Worm (Caenorhabditis elegans): Measurements from ENCODE around the gene C49C3.8.

C49C3.8 gene

ce11 chrIV:17367294-17367693 lies 32.3 kb downstream of the C49C3.8 start, which contains the start of gene zipt-17:
Gene zipt-17, minus strand, starts transcription at chrIV:17367394.
- TF ChIP-seq nhr-111 (GFP tag; optimal IDR thresholded peaks at IDR 0.05), result no peak
- TF ChIP-seq Y48G9A.11 (GFP tag; IDR thresholded peaks at IDR 0.05), result no peak
- TF ChIP-seq unc-130 (GFP tag; optimal IDR thresholded peaks at IDR 0.05), result no peak
- no peak for TF ChIP-seq nhr-25 (tag; optimal IDR thresholded peaks at IDR 0.05; ENCODE audit: borderline replicate concordance, insufficient read depth)

- no peak for TF ChIP-seq zip-11 (GFP tag; IDR thresholded peaks at IDR 0.05)
- no peak for TF ChIP-seq T26A8.4 (GFP tag; IDR thresholded peaks at IDR 0.05)
- TF ChIP-seq ces-1 (GFP tag; optimal IDR thresholded peaks at IDR 0.05), result no peak
- no peak for TF ChIP-seq lin-29 (GFP tag; IDR thresholded peaks at IDR 0.05)
- no peak for TF ChIP-seq D1046.2 (GFP tag; IDR thresholded peaks at IDR 0.05)
- TF ChIP-seq lim-7 (GFP tag; IDR thresholded peaks at IDR 0.05), result no peak
- TF ChIP-seq ceh-82 (tag; optimal IDR thresholded peaks at IDR 0.05), result no peak
- TF ChIP-seq nhr-41 (GFP tag; IDR thresholded peaks at IDR 0.05), result no peak
- TF ChIP-seq ceh-32 (tag; optimal IDR thresholded peaks at IDR 0.05; ENCODE audit: poor library complexity), result no peak
- no peak for TF ChIP-seq Y48G9A.11 (GFP tag; IDR thresholded peaks at IDR 0.05)
- no peak for TF ChIP-seq egl-43 (GFP tag; IDR thresholded peaks at IDR 0.05)
- TF ChIP-seq F44E2.7 (GFP tag; IDR thresholded peaks at IDR 0.05), result no peak
- TF ChIP-seq dmd-8 (GFP tag; IDR thresholded peaks at IDR 0.05), result no peak
- TF ChIP-seq F10B5.3 (tag; optimal IDR thresholded peaks at IDR 0.05), result no peak
- TF ChIP-seq duxl-1 (tag; optimal IDR thresholded peaks at IDR 0.05; ENCODE audit: poor library complexity), result no peak
- TF ChIP-seq dmd-9 (GFP tag; IDR thresholded peaks at IDR 0.05), result no peak
These were observed 33.3 kb downstream of the C49C3.8 start, which contains the start of gene trh-1 for ce11 chrIV:17368292-17368691. Gene trh-1, plus strand, starts transcription at chrIV:17368592.

- TF ChIP-seq F10B5.3 (tag; optimal IDR thresholded peaks at IDR 0.05) (no peak), D1046.2 (GFP tag; IDR thresholded peaks at IDR 0.05) (no peak), saeg-2 (GFP tag; IDR thresholded peaks at IDR 0.05) (no peak), Y5F2A.4 (GFP tag; optimal IDR thresholded peaks at IDR 0.05) (no peak), nhr-77 (tag; optimal IDR thresholded peaks at IDR 0.05) (no peak), zag-1 (tag; optimal IDR thresholded peaks at IDR 0.05) (no peak), F26F4.8 (GFP tag; conservative IDR thresholded peaks at IDR 0.05) (no peak), dmd-6 (GFP tag; IDR thresholded peaks at IDR 0.05) (no peak), nhr-10 (tag; optimal IDR thresholded peaks at IDR 0.05) (no peak), vab-7 (GFP tag; IDR thresholded peaks at IDR 0.05) (no peak), madf-5 (GFP tag; IDR thresholded peaks at IDR 0.05) (no peak), mes-2 (tag; optimal IDR thresholded peaks at IDR 0.05; ENCODE audit: poor library complexity, severe bottlenecking) (no peak), tag-97 (GFP tag; IDR thresholded peaks at IDR 0.05) (no peak)
These were observed 36.5 kb downstream of the C49C3.8 start, which contains the start of gene C30H6.5 for ce11 chrIV:17371469-17371868. Gene C30H6.5, plus strand, starts transcription at chrIV:17371769.

ce11 chrIV:17376127-17376526 lies 41.1 kb downstream of the C49C3.8 start, which contains the start of gene haf-1:
Gene haf-1, plus strand, starts transcription at chrIV:17376427.
- TF ChIP-seq aly-2 (tag; optimal IDR thresholded peaks at IDR 0.05) (no peak), Y105C5A.15 (GFP tag; IDR thresholded peaks at IDR 0.05) (no peak), madf-9 (GFP tag; conservative IDR thresholded peaks at IDR 0.05) (no peak), ztf-11 (tag; optimal IDR thresholded peaks at IDR 0.05) (no peak), daf-16 (GFP tag; optimal IDR thresholded peaks at IDR 0.05) (no peak), daf-16 (tag; optimal IDR thresholded peaks at IDR 0.05) (peak; percentile 59)
